Fruit fly (Drosophila melanogaster) whole organism: ENCODE measurements around the gene CG3626.

Source experiments
- CG8478 ChIP-seq: fragments of >200 bp; optimal IDR thresholded peaks from 2 replicates; lab custom pipeline; 2018; ENCODE audit warnings: inconsistent platforms
- Dll ChIP-seq: fragments of >200 bp; optimal IDR thresholded peaks from 2 replicates; lab custom pipeline; 2017
- EcR ChIP-seq, 2 experiments: fragments of >200 bp; optimal IDR thresholded peaks; 2 replicates each; lab custom pipeline; 2017; ENCODE audit warnings: missing biosample characterization in 2 of 2, missing genetic modification characterization in 2 of 2, missing genetic modification reagents in 2 of 2
- pan ChIP-seq: fragments of >200 bp; optimal IDR thresholded peaks from 2 replicates; lab custom pipeline; 2017
- psq ChIP-seq: fragments of >200 bp; optimal IDR thresholded peaks from 2 replicates; lab custom pipeline; 2017
- usp ChIP-seq: fragments of >200 bp; optimal IDR thresholded peaks from 2 replicates; lab custom pipeline; 2017; ENCODE audit warnings: missing biosample characterization, missing genetic modification characterization, mixed read lengths

Gene CG3626

dm6 chrX:4381113-4381512 is 14.9 kb downstream of the CG3626 start:
- no peak for TF ChIP-seq CG8478 (lab: Kevin White, UChicago)
- TF ChIP-seq Dll (lab: Kevin White, UChicago) = peak; percentile 59

DNA sequence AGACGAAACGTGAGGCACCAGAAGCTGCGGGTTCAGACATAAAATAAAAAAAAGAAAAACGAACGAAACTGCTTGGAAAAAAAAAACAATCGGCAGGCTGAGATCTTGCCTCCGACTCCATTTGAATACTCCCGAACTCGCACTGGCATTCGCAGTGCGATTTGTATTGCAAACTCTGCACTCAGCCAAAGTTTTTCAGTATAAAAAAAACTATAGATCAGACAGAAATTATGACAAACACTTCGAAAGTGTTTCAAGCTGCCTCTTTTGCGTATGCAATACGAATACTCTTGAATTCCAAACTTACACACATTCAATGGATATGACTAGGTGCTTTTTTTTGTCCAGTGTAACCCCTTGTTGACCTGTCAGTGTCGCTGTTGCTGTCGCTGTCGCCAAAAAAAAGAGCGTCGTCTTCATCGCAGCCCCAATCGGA is 25.1 kb downstream of the CG3626 start:
- TF ChIP-seq Dll (lab: Kevin White, UChicago) (no peak), EcR (GFP tag; optimal IDR thresholded peaks at IDR 0.05; lab: Kevin White, UChicago) (no peak), pan (lab: Kevin White, UChicago) (no peak), CG8478 (lab: Kevin White, UChicago) (no peak), usp (GFP tag; lab: Kevin White, UChicago) (no peak), psq (lab: Kevin White, UChicago) (no peak)

dm6 chrX:4399700-4400099 is 33.5 kb downstream of the CG3626 start:
- no peak for TF ChIP-seq pan (lab: Kevin White, UChicago)
- TF ChIP-seq EcR (GFP tag; optimal IDR thresholded peaks at IDR 0.05; lab: Kevin White, UChicago) = no peak
- no peak for TF ChIP-seq psq (lab: Kevin White, UChicago)
- no peak for TF ChIP-seq usp (GFP tag; lab: Kevin White, UChicago)
- no peak for TF ChIP-seq Dll (lab: Kevin White, UChicago)

- no peak for TF ChIP-seq usp (GFP tag; lab: Kevin White, UChicago)
- TF ChIP-seq Dll (lab: Kevin White, UChicago) = no peak
- no peak for TF ChIP-seq psq (lab: Kevin White, UChicago)
- TF ChIP-seq EcR (GFP tag; optimal IDR thresholded peaks at IDR 0.05; lab: Kevin White, UChicago) = no peak
- TF ChIP-seq pan (lab: Kevin White, UChicago) = no peak
- no peak for TF ChIP-seq CG8478 (lab: Kevin White, UChicago)
Measured at dm6 chrX:4401540-4402138, 35.4 kb downstream of the CG3626 start.

DNA sequence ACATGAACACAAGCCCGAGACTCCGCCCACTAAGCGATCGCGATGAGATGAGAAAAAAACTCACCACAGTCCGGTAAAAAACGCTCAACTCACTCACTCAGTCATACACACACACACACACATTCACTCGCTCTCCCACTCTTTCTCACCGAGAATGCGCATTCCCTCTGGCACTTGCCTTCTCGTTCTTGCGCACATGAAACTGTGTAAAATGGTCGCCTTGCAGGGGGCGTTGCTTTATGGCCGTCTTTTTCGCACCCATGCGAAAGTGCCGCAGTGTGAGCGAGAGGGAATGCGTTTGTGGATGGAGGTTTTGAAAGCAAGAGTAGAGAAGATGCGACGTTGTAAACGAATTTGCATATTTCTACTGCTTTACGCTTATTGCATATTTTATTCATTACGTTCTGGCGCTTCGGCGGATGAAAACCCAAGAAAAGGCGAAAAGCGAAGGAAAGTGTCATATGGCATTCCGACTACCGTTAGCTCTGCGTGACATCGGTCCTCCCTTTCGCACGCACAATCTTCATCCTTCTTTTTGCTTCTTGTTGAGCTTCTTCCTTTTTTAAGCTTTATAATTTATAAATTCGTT is 45.3 kb downstream of the CG3626 start:
- TF ChIP-seq usp (GFP tag; lab: Kevin White, UChicago) (no peak), CG8478 (lab: Kevin White, UChicago) (peak; percentile 99), Dll (lab: Kevin White, UChicago) (peak; percentile 51)

DNA sequence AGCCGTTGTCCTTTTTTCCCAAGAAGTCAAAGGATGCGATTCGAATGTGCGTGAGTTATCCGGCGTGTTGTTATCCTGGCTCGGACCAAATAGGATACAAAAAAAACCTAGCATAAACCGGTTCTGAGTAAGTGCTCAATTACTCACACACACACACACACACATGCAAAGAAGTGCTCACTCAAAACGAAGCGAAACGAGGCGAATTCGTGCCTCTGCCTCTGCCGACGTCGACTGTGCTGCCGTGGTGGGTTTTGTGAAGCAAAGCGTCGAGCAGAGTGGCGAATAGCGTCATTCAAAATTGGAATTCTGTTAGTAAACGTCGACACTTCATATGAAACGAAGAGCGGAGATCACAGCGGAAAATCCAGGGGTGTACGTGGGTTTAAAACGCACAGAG is 46.3 kb downstream of the CG3626 start, which contains the start of gene bi:
bi (plus strand) TSS at position 311 of the 400 bp plus-strand sequence.
- TF ChIP-seq pan (lab: Kevin White, UChicago) (no peak), Dll (lab: Kevin White, UChicago) (no peak), usp (GFP tag; lab: Kevin White, UChicago) (no peak), EcR (GFP tag; optimal IDR thresholded peaks at IDR 0.05; lab: Kevin White, UChicago) (no peak), CG8478 (lab: Kevin White, UChicago) (no peak)

DNA sequence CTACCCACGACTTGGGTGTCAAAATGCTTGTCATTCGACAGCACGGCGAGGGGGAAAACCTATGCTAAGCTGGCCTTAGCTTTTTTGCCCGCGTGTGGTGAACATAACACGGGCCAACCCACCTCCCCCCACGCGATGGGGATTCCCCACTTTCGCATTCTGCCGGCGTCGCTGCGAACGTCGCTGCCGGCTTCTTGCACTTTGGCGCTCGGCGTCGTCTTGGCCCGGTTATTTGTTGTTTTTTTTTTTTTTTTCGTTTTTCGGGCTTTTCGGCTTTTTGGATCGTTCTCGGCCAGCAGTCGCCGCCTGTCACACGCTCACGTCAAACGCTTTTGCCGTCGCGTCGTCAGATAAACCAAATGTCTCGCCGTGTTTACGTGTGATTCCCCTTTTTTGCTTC is 46.9 kb downstream of the CG3626 start:
- TF ChIP-seq usp (GFP tag; lab: Kevin White, UChicago) = no peak
- TF ChIP-seq EcR (GFP tag; optimal IDR thresholded peaks at IDR 0.05; lab: Kevin White, UChicago) = no peak
- no peak for TF ChIP-seq CG8478 (lab: Kevin White, UChicago)

DNA sequence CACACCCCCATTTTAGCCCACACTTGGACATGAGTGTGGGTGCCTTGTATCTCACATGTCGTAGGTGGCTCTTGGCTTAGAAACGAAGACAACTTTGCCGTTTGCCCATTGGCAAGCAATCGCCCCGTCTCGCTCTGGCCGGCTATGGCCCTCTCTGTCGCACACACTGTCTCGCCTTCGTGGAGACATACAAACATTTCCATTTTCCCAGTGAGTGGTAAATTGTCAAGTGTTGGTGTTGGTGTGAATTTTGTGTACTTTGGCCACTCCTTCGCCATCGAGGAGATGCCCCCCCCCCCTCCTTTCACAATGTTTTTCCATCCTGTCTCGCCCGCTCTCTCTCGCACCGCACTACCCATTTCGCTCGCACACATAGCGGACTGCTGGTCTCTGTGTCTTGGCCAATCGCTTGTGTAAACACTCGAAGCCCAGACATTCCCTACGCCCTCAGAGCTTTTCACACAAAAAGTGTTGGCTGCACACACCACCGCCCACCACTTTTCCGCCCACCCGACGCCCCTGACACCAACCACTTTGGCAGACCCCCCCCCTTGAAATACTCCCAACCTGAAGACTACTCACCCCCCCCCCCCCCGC is 54.0 kb downstream of the CG3626 start:
- TF ChIP-seq Dll (lab: Kevin White, UChicago) (no peak), pan (lab: Kevin White, UChicago) (no peak), CG8478 (lab: Kevin White, UChicago) (no peak), psq (lab: Kevin White, UChicago) (no peak), EcR (GFP tag; optimal IDR thresholded peaks at IDR 0.05; lab: Kevin White, UChicago) (no peak), usp (GFP tag; lab: Kevin White, UChicago) (no peak)
